Worm (Caenorhabditis elegans): ENCODE measurements around the gene srh-289.

- TF ChIP-seq ceh-82 (tag; optimal IDR thresholded peaks at IDR 0.05), result no peak
- no peak for TF ChIP-seq nhr-77 (tag; optimal IDR thresholded peaks at IDR 0.05)
- no peak for TF ChIP-seq fkh-2 (tag; optimal IDR thresholded peaks at IDR 0.05)
- no peak for TF ChIP-seq fos-1 (tag; optimal IDR thresholded peaks at IDR 0.05)
- TF ChIP-seq fkh-10 (GFP tag; optimal IDR thresholded peaks at IDR 0.05), result no peak
- no peak for TF ChIP-seq nhr-11 (tag; optimal IDR thresholded peaks at IDR 0.05)
- TF ChIP-seq ceh-9 (tag; optimal IDR thresholded peaks at IDR 0.05), result no peak
- TF ChIP-seq egl-27 (tag; optimal IDR thresholded peaks at IDR 0.05), result no peak
- TF ChIP-seq skn-1 (tag; optimal IDR thresholded peaks at IDR 0.05), result no peak
- no peak for TF ChIP-seq R02D3.7 (tag; optimal IDR thresholded peaks at IDR 0.05)
- TF ChIP-seq aly-2 (tag; optimal IDR thresholded peaks at IDR 0.05), result no peak
- TF ChIP-seq tbx-2 (tag; optimal IDR thresholded peaks at IDR 0.05), result no peak
- no peak for TF ChIP-seq ztf-11 (tag; optimal IDR thresholded peaks at IDR 0.05)
- no peak for TF ChIP-seq lin-39 (tag; optimal IDR thresholded peaks at IDR 0.05)
Measured at ce11 chrV:17784363-17784762, 9.5 kb downstream of the srh-289 start.

Measured in whole organism, L3 larva.